Worm (Caenorhabditis elegans) whole organism, L4/young adult: ENCODE results near the gene klp-4.

Experiments
- W03F9.2 ChIP-seq: fragments of 150-350 bp; optimal IDR thresholded peaks from 2 replicates; lab custom pipeline; 2014; ENCODE audit warnings: missing biosample characterization, missing genetic modification characterization
- dao-5 ChIP-seq: sonication (generic microtip); optimal IDR thresholded peaks from 2 replicates; lab custom pipeline; 2016; ENCODE audit warnings: missing genotype, missing genetic modification characterization, moderate library complexity, missing compliant biosample characterization
- him-1 ChIP-seq: sonication (generic microtip); optimal IDR thresholded peaks from 2 replicates; lab custom pipeline; 2016; ENCODE audit warnings: missing genotype, missing genetic modification reagents, missing genetic modification characterization, missing compliant biosample characterization

Gene klp-4

DNA sequence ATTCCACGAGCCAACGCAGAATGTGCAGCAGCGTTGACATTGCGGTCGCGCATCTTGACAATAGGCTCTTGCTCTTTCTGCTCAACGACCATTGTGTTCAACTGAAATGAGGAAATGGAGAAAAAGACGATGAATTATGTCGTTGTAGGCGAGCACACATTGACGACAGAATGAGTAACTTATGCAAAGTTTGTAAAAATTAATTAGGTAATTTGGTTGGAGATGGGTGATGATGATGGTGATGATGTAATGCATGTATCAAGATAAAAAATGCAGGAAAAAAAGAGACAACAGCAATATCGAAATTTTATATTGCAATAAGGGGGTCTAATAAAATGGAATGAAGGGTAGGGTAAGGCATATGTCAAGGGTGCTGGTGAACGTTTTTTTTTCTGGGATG, 26.1 kb downstream of the klp-4 start, which contains the start of gene bbln-1:
bbln-1 (minus strand) TSS at position 101 of the 400 bp plus-strand sequence.
- TF ChIP-seq W03F9.2 (tag; lab: Kevin White, UChicago) (no peak), him-1 (tag; lab: Kevin White, UChicago) (no peak), dao-5 (tag; lab: Kevin White, UChicago) (no peak)

DNA sequence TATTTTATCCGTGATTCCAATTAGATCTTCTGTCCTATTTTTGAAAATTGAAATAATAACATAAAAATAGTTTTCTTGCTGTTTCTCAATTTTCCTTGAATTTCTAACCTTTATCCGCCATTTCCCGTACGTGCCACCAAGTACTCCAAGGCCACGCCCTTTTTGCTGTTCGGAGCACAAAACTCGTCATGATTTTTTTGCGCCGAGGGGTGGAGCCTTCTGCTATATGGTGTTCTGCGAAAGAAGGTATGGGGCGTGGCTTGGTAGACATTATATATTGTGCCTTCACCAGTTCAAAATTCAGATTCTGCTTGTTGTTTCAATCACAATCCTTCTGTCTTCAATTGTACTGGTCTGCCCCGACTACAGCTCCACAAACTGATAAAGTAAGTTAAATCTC, 33.2 kb downstream of the klp-4 start, which contains the start of gene C15C7.4:
C15C7.4 (plus strand) TSS at position 301 of the 400 bp plus-strand sequence.
- TF ChIP-seq him-1 (tag; lab: Kevin White, UChicago) (no peak), W03F9.2 (tag; lab: Kevin White, UChicago) (no peak), dao-5 (tag; lab: Kevin White, UChicago) (no peak)

ce11 chrX:3141704-3142103, 36.8 kb downstream of the klp-4 start:
- TF ChIP-seq him-1 (tag; lab: Kevin White, UChicago), result no peak
- TF ChIP-seq W03F9.2 (tag; lab: Kevin White, UChicago), result no peak
- TF ChIP-seq dao-5 (tag; lab: Kevin White, UChicago), result no peak

- no peak for TF ChIP-seq W03F9.2 (tag; lab: Kevin White, UChicago)
- TF ChIP-seq dao-5 (tag; lab: Kevin White, UChicago), result no peak
- TF ChIP-seq him-1 (tag; lab: Kevin White, UChicago), result no peak
Measured at ce11 chrX:3139516-3140301, 38.8 kb downstream of the klp-4 start.

ce11 chrX:3135186-3135585, 43.3 kb downstream of the klp-4 start, which contains the start of gene K10B3.1:
K10B3.1 (plus strand) TSS chrX:3135486.
- TF ChIP-seq him-1 (tag; lab: Kevin White, UChicago) (no peak), dao-5 (tag; lab: Kevin White, UChicago) (no peak), W03F9.2 (tag; lab: Kevin White, UChicago) (no peak)

- peak; percentile 75 for TF ChIP-seq W03F9.2 (tag; lab: Kevin White, UChicago)
- TF ChIP-seq dao-5 (tag; lab: Kevin White, UChicago), result no peak
- peak; percentile 94 for TF ChIP-seq him-1 (tag; lab: Kevin White, UChicago)
Measured at ce11 chrX:3127626-3128142, 50.8 kb downstream of the klp-4 start.

- TF ChIP-seq him-1 (tag; lab: Kevin White, UChicago) (no peak), W03F9.2 (tag; lab: Kevin White, UChicago) (no peak), dao-5 (tag; lab: Kevin White, UChicago) (no peak)
Measured at ce11 chrX:3126979-3127378, 51.5 kb downstream of the klp-4 start, which contains the start of gene spc-1. spc-1 (minus strand) TSS chrX:3127079.

DNA sequence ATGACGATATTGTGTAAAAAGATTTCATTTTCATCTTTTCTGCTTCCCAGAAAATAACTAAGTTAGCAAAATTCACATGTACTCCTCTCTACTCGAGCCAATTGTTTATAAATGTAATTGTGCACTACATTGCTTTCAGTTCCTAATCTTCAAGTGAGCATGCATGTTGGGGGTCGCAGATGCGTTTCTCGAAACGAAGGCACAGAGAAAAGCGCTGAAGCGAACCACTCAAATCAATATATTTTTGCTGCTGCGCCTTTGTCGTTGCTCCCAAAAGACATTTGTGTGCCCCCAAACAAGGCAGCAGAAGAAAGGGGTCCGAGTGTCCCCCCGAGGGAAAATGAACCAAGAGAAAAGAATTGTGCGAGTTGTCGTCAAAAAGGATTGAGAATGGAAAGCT, 52.3 kb downstream of the klp-4 start:
- TF ChIP-seq him-1 (tag; lab: Kevin White, UChicago) (peak; percentile 77), dao-5 (tag; lab: Kevin White, UChicago) (no peak)
